Fruit fly (Drosophila melanogaster): Measurements from ENCODE around the gene CG11964.

DNA sequence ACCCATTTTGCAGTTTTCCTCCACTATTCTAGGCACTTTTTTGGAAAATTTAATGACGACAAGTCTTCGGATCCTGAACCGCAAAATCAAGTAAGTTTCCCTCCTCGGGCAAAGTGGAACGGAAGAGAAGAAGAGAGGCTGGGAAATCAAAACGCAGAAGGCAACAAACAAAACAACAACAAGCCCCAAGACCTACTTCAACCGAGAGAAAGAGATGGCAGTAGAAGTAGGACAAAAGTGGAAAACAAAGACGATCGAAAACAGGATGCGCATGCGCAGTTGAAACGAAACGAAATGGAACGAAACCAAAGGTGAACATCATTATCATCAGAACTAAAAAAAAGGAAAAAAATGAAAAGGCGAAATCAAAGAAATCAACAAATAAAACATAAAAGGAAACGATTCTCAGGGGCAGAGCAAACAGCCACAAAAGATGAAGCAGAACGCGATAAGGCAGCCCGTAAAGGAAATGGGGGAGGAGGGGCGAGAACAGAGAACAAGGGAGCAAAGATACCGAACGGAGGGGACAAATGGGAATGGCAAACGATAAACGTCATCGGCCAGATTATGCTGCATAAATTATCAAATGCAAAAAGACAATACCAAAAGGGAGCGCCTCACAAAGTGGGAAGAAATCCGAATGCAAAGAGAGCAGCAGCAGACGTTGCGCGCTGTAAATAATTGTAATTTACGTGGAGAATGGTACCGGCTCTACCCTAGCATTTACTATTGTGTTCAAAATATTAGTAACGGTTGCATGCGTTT, 17.6 kb downstream of the CG11964 start:
- TF ChIP-seq CrebA (GFP tag; optimal IDR thresholded peaks at IDR 0.05; ENCODE audit: borderline replicate concordance) (peak; percentile 73), h (GFP tag; optimal IDR thresholded peaks at IDR 0.05) (no peak)
